Worm (Caenorhabditis elegans) whole organism, young adult: ENCODE measurements around the gene str-48.

Experiments
- C06A6.2 ChIP-seq: fragments of 200-800 bp; sonication (Bioruptor generic); conservative IDR thresholded peaks from 2 replicates; pipeline ENCODE4 v1.3.6; 2022; ENCODE audit warnings: missing genetic modification characterization, missing compliant biosample characterization
- C17E4.6 ChIP-seq: fragments of 200-800 bp; sonication (Bioruptor generic); IDR thresholded peaks from 2 replicates; pipeline ENCODE4 v1.3.6; 2022; ENCODE audit warnings: missing genetic modification reagents, missing genetic modification characterization, missing compliant biosample characterization
- F10E7.11 ChIP-seq: sonication (generic microtip); optimal IDR thresholded peaks from 2 replicates; lab custom pipeline; 2017; ENCODE audit warnings: mild to moderate bottlenecking, missing genetic modification characterization, moderate library complexity, missing compliant biosample characterization
- F22D6.2 ChIP-seq: sonication (generic microtip); optimal IDR thresholded peaks from 2 replicates; lab custom pipeline; 2016; ENCODE audit warnings: mild to moderate bottlenecking, missing genetic modification characterization, missing compliant biosample characterization
- K12H6.12 ChIP-seq: fragments of 200-800 bp; sonication (Bioruptor generic); optimal IDR thresholded peaks from 2 replicates; lab custom pipeline; 2018; ENCODE audit warnings: mild to moderate bottlenecking, missing genetic modification characterization, missing compliant biosample characterization
- T07F8.4 ChIP-seq: sonication (generic microtip); optimal IDR thresholded peaks from 2 replicates; lab custom pipeline; 2016; ENCODE audit warnings: mild to moderate bottlenecking, missing genetic modification characterization, moderate library complexity, missing compliant biosample characterization
- Y53G8AR.9 ChIP-seq: fragments of 200-800 bp; sonication (Bioruptor generic); conservative IDR thresholded peaks from 2 replicates; pipeline ENCODE4 v1.3.6; 2022; ENCODE audit warnings: missing genetic modification reagents, missing genetic modification characterization, missing compliant biosample characterization
- Y56A3A.18 ChIP-seq: fragments of 200-800 bp; sonication (Bioruptor generic); IDR thresholded peaks from 2 replicates; pipeline ENCODE4 v1.3.6; 2022; ENCODE audit warnings: missing genetic modification reagents, missing genetic modification characterization, missing compliant biosample characterization
- Y79H2A.3 ChIP-seq: fragments of 200-800 bp; sonication (Bioruptor generic); conservative IDR thresholded peaks from 2 replicates; pipeline ENCODE4 v1.3.6; 2022; ENCODE audit warnings: missing genetic modification reagents, missing genetic modification characterization, missing compliant biosample characterization
- ZK185.1 ChIP-seq: sonication (generic microtip); optimal IDR thresholded peaks from 2 replicates; lab custom pipeline; 2016; ENCODE audit warnings: mild to moderate bottlenecking, missing genetic modification characterization, missing compliant biosample characterization; ENCODE audit not compliant: poor library complexity, severe bottlenecking
- aptf-2 ChIP-seq: fragments of 200-800 bp; sonication (Bioruptor generic); conservative IDR thresholded peaks from 2 replicates; pipeline ENCODE4 v1.3.6; 2022; ENCODE audit warnings: missing genetic modification reagents, missing genetic modification characterization, missing compliant biosample characterization
- aptf-3 ChIP-seq: fragments of 200-800 bp; sonication (Bioruptor generic); IDR thresholded peaks from 2 replicates; pipeline ENCODE4 v1.3.6; 2022; ENCODE audit warnings: missing genetic modification characterization, missing compliant biosample characterization
- athp-1 ChIP-seq: sonication (generic microtip); optimal IDR thresholded peaks from 2 replicates; lab custom pipeline; 2017; ENCODE audit warnings: mild to moderate bottlenecking, missing genetic modification characterization, missing compliant biosample characterization
- attf-3 ChIP-seq: fragments of 200-800 bp; sonication (Bioruptor generic); conservative IDR thresholded peaks from 2 replicates; pipeline ENCODE4 v1.3.6; 2022; ENCODE audit warnings: missing genetic modification reagents, missing genetic modification characterization, missing compliant biosample characterization
- ccch-3 ChIP-seq: fragments of 200-800 bp; sonication (Bioruptor generic); optimal IDR thresholded peaks from 2 replicates; lab custom pipeline; 2018; ENCODE audit warnings: mild to moderate bottlenecking, missing genetic modification characterization, missing compliant biosample characterization
- cebp-1 ChIP-seq, 2 experiments: fragments of 200-800 bp in 1 of 2; sonication (Bioruptor generic) in 1 of 2; sonication (generic microtip) in 1 of 2; IDR thresholded peaks in 1 of 2; optimal IDR thresholded peaks in 1 of 2; 2 replicates each; pipeline versions ENCODE4 v1.3.6 to Lab custom; 2017 to 2022; ENCODE audit warnings: missing compliant biosample characterization in 2 of 2, missing genetic modification characterization in 2 of 2, mild to moderate bottlenecking in 1 of 2, missing genetic modification reagents in 1 of 2, moderate library complexity in 1 of 2
- cebp-2 ChIP-seq: fragments of 200-800 bp; sonication (Bioruptor generic); IDR thresholded peaks from 2 replicates; pipeline ENCODE4 v1.3.6; 2022; ENCODE audit warnings: missing genetic modification characterization, missing compliant biosample characterization
- ceh-40 ChIP-seq: fragments of 200-800 bp; sonication (Bioruptor generic); IDR thresholded peaks from 2 replicates; pipeline ENCODE4 v1.3.6; 2022; ENCODE audit warnings: missing genetic modification characterization, missing compliant biosample characterization
- ceh-58 ChIP-seq: fragments of 200-800 bp; sonication (Bioruptor generic); IDR thresholded peaks from 2 replicates; pipeline ENCODE4 v1.3.6; 2022; ENCODE audit warnings: missing genetic modification characterization, missing compliant biosample characterization
- ceh-91 ChIP-seq: fragments of 200-800 bp; sonication (Bioruptor generic); IDR thresholded peaks from 2 replicates; pipeline ENCODE4 v1.3.6; 2022; ENCODE audit warnings: missing genetic modification reagents, missing genetic modification characterization, missing compliant biosample characterization
- die-1 ChIP-seq: sonication (generic microtip); optimal IDR thresholded peaks from 2 replicates; lab custom pipeline; 2016; ENCODE audit warnings: missing genotype, mild to moderate bottlenecking, missing genetic modification characterization, missing compliant biosample characterization
- dox-1 ChIP-seq: fragments of 200-800 bp; sonication (Bioruptor generic); IDR thresholded peaks from 2 replicates; pipeline ENCODE4 v1.3.6; 2022; ENCODE audit warnings: missing genetic modification reagents, missing genetic modification characterization, missing compliant biosample characterization
- dpff-1 ChIP-seq: sonication (generic microtip); optimal IDR thresholded peaks from 2 replicates; lab custom pipeline; 2017; ENCODE audit warnings: mild to moderate bottlenecking, missing genetic modification characterization, missing compliant biosample characterization
- efl-1 ChIP-seq: fragments of 150-350 bp; optimal IDR thresholded peaks from 2 replicates; lab custom pipeline; 2014; ENCODE audit warnings: missing biosample characterization, missing genetic modification reagents, missing genetic modification characterization
- ekl-4 ChIP-seq: fragments of 200-800 bp; sonication (Bioruptor generic); IDR thresholded peaks from 2 replicates; pipeline ENCODE4 v1.3.6; 2022; ENCODE audit warnings: missing genetic modification reagents, missing genetic modification characterization, missing compliant biosample characterization
- let-607 ChIP-seq, 2 experiments: fragments of 200-800 bp in 1 of 2; sonication (Bioruptor generic) in 1 of 2; sonication (generic microtip) in 1 of 2; optimal IDR thresholded peaks; 2 replicates each; lab custom pipeline; 2016 to 2018; ENCODE audit warnings: mild to moderate bottlenecking in 2 of 2, missing compliant biosample characterization in 2 of 2, missing genetic modification characterization in 2 of 2, moderate library complexity in 2 of 2, missing genotype in 1 of 2
- lin-26 ChIP-seq: fragments of 200-800 bp; sonication (Bioruptor generic); IDR thresholded peaks from 2 replicates; pipeline ENCODE4 v1.3.6; 2022; ENCODE audit warnings: missing genetic modification reagents, missing genetic modification characterization, missing compliant biosample characterization
- lir-1 ChIP-seq: fragments of 200-800 bp; sonication (Bioruptor generic); conservative IDR thresholded peaks from 2 replicates; pipeline ENCODE4 v1.3.6; 2022; ENCODE audit warnings: missing genetic modification reagents, missing genetic modification characterization, missing compliant biosample characterization
- nfya-1 ChIP-seq: sonication (generic microtip); optimal IDR thresholded peaks from 2 replicates; lab custom pipeline; 2017; ENCODE audit warnings: antibody characterized with exemption, missing compliant biosample characterization, missing genetic modification characterization, borderline replicate concordance; ENCODE audit not compliant: insufficient read depth
- nhr-120 ChIP-seq: fragments of 200-800 bp; sonication (Bioruptor generic); IDR thresholded peaks from 2 replicates; pipeline ENCODE4 v1.3.6; 2022; ENCODE audit warnings: missing genetic modification characterization, missing compliant biosample characterization
- nhr-179 ChIP-seq: sonication (generic microtip); optimal IDR thresholded peaks from 2 replicates; lab custom pipeline; 2016; ENCODE audit warnings: mild to moderate bottlenecking, missing genetic modification characterization, missing compliant biosample characterization
- nhr-80 ChIP-seq: sonication (generic microtip); optimal IDR thresholded peaks from 2 replicates; lab custom pipeline; 2016; ENCODE audit warnings: missing genetic modification characterization, missing compliant biosample characterization
- nhr-90 ChIP-seq: sonication (generic microtip); optimal IDR thresholded peaks from 2 replicates; lab custom pipeline; 2016; ENCODE audit warnings: missing genotype, mild to moderate bottlenecking, missing genetic modification characterization, missing compliant biosample characterization
- pbrm-1 ChIP-seq: fragments of 200-800 bp; sonication (Bioruptor generic); IDR thresholded peaks from 2 replicates; pipeline ENCODE4 v1.3.6; 2022; ENCODE audit warnings: missing genetic modification reagents, missing genetic modification characterization, missing compliant biosample characterization
- pha-4 ChIP-seq: fragments of 150-350 bp; sonication (generic microtip); optimal IDR thresholded peaks from 2 replicates; lab custom pipeline; 2014; ENCODE audit warnings: missing biosample characterization, missing genetic modification reagents, missing genetic modification characterization
- rec-8 ChIP-seq, 2 experiments: sonication (generic microtip); optimal IDR thresholded peaks; 2 replicates each; lab custom pipeline; 2016; ENCODE audit warnings: mild to moderate bottlenecking in 2 of 2, missing genetic modification characterization in 2 of 2, missing genetic modification reagents in 2 of 2, missing genotype in 2 of 2, missing biosample characterization in 1 of 2, missing compliant biosample characterization in 1 of 2, moderate library complexity in 1 of 2
- rpc-1 ChIP-seq, 2 experiments: fragments of 150-350 bp in 1 of 2; sonication (generic microtip) in 1 of 2; optimal IDR thresholded peaks; 2 replicates each; lab custom pipeline; 2014 to 2018; ENCODE audit warnings: missing biosample characterization in 1 of 2, missing genetic modification characterization in 1 of 2, missing genetic modification reagents in 1 of 2, missing genotype in 1 of 2
- snpc-1.3 ChIP-seq: sonication (generic microtip); optimal IDR thresholded peaks from 2 replicates; lab custom pipeline; 2017; ENCODE audit warnings: missing genetic modification characterization, mild to moderate bottlenecking, missing compliant biosample characterization, antibody characterized with exemption, moderate library complexity, missing genotype, missing genetic modification reagents; ENCODE audit not compliant: insufficient read depth
- snpc-3.4 ChIP-seq: sonication (generic microtip); optimal IDR thresholded peaks from 2 replicates; lab custom pipeline; 2017; ENCODE audit warnings: missing genetic modification characterization, mild to moderate bottlenecking, missing compliant biosample characterization, antibody characterized with exemption, moderate library complexity, missing genotype, missing genetic modification reagents
- somi-1 ChIP-seq: fragments of 200-800 bp; sonication (Bioruptor generic); optimal IDR thresholded peaks from 2 replicates; lab custom pipeline; 2018; ENCODE audit warnings: mild to moderate bottlenecking, missing genetic modification characterization, missing compliant biosample characterization
- tlf-1 ChIP-seq: fragments of 200-800 bp; sonication (Bioruptor generic); optimal IDR thresholded peaks from 2 replicates; lab custom pipeline; 2018; ENCODE audit warnings: mild to moderate bottlenecking, missing genetic modification characterization, missing compliant biosample characterization
- unc-130 ChIP-seq: sonication (generic microtip); optimal IDR thresholded peaks from 2 replicates; lab custom pipeline; 2016; ENCODE audit warnings: missing genetic modification reagents, missing genetic modification characterization, missing compliant biosample characterization
- zfh-2 ChIP-seq: fragments of 200-800 bp; sonication (Bioruptor generic); conservative IDR thresholded peaks from 2 replicates; pipeline ENCODE4 v1.3.6; 2022; ENCODE audit warnings: missing genetic modification reagents, missing genetic modification characterization, missing compliant biosample characterization
- ztf-18 ChIP-seq: sonication (generic microtip); optimal IDR thresholded peaks from 2 replicates; lab custom pipeline; 2016; ENCODE audit warnings: missing genotype, mild to moderate bottlenecking, missing genetic modification characterization, missing compliant biosample characterization

Gene str-48

ce11 chrIV:7083382-7083784, 38.4 kb upstream of the str-48 start, which contains the start of gene Y43B11AR.3 (continued):
- TF ChIP-seq let-607 (tag; optimal IDR thresholded peaks at IDR 0.05; lab: Kevin White, UChicago) = no peak
- TF ChIP-seq F10E7.11 (tag; lab: Kevin White, UChicago) = no peak
- no peak for TF ChIP-seq attf-3
- no peak for TF ChIP-seq aptf-2 (GFP tag; lab: Robert Waterston, UW)
- TF ChIP-seq K12H6.12 (tag; lab: Kevin White, UChicago) = no peak
- TF ChIP-seq ztf-18 (tag; lab: Kevin White, UChicago) = peak; percentile 81
- TF ChIP-seq cebp-2 (GFP tag; lab: Robert Waterston, UW) = peak; percentile 96
- 0 out of 2 replicates have a peak, but pooled peaks have one; percentile 25 for TF ChIP-seq lir-1 (GFP tag; lab: Robert Waterston, UW)
- TF ChIP-seq rpc-1 (optimal IDR thresholded peaks at IDR 0.05; lab: Kevin White, UChicago) = no peak
- TF ChIP-seq rpc-1 (tag; optimal IDR thresholded peaks at IDR 0.05; lab: Kevin White, UChicago) = peak; percentile 11
- TF ChIP-seq zfh-2 (GFP tag; lab: Robert Waterston, UW) = no peak
- peak; percentile 92 for TF ChIP-seq ekl-4 (GFP tag; lab: Robert Waterston, UW)
- TF ChIP-seq ccch-3 = no peak
- peak; percentile 86 for TF ChIP-seq unc-130 (GFP tag; lab: Kevin White, UChicago)
- peak; percentile 76 for TF ChIP-seq die-1 (tag; lab: Kevin White, UChicago)
- TF ChIP-seq tlf-1 (GFP tag; lab: Kevin White, UChicago) = peak; percentile 61
- peak in 1 of 2 experiments; percentile 75 for TF ChIP-seq rec-8 (tag; optimal IDR thresholded peaks at IDR 0.05; lab: Kevin White, UChicago)
- TF ChIP-seq ceh-40 (GFP tag; lab: Robert Waterston, UW) = peak; percentile 64; the same call in 1 of the 2 replicates
- peak; percentile 90 for TF ChIP-seq snpc-3.4
- no peak for TF ChIP-seq F22D6.2 (tag; lab: Kevin White, UChicago)
- TF ChIP-seq T07F8.4 (tag; lab: Kevin White, UChicago) = no peak
- TF ChIP-seq ceh-58 (GFP tag; lab: Robert Waterston, UW) = peak; percentile 90
- no peak for TF ChIP-seq nhr-179 (tag; lab: Kevin White, UChicago)
- no peak; the same call in 1 of the 2 replicates for TF ChIP-seq aptf-3 (GFP tag; lab: Robert Waterston, UW)
- peak; percentile 89 for TF ChIP-seq lin-26 (GFP tag; lab: Robert Waterston, UW)
- peak; percentile 1 for TF ChIP-seq somi-1 (GFP tag; lab: Kevin White, UChicago)
- TF ChIP-seq snpc-1.3 (tag; lab: Kevin White, UChicago) = peak; percentile 74
- peak; percentile 83 for TF ChIP-seq C17E4.6 (GFP tag; lab: Robert Waterston, UW)
- TF ChIP-seq dpff-1 = peak; percentile 40
- peak; percentile 94 for TF ChIP-seq Y53G8AR.9 (GFP tag; lab: Robert Waterston, UW)

ce11 chrIV:7083976-7084375, 37.8 kb upstream of the str-48 start:
- TF ChIP-seq nhr-90 (tag; lab: Kevin White, UChicago) = no peak
- no peak for TF ChIP-seq C06A6.2 (GFP tag; lab: Robert Waterston, UW)
- no peak for TF ChIP-seq ZK185.1 (tag; lab: Kevin White, UChicago)
- TF ChIP-seq Y56A3A.18 (GFP tag; lab: Robert Waterston, UW) = 0 out of 2 replicates have a peak, but pooled peaks have one; percentile 52
- no peak for TF ChIP-seq dox-1 (GFP tag; lab: Robert Waterston, UW)
- TF ChIP-seq lir-1 (GFP tag; lab: Robert Waterston, UW) = no peak

ce11 chrIV:7084632-7085160, 37.1 kb upstream of the str-48 start, which contains the start of gene rps-4:
Gene rps-4 (minus strand): TSS chrIV:7084682.
- TF ChIP-seq pha-4 (tag; lab: Kevin White, UChicago) = peak; percentile 50
- TF ChIP-seq cebp-1 (GFP tag; IDR thresholded peaks at IDR 0.05; lab: Robert Waterston, UW) = no peak
- TF ChIP-seq cebp-1 (tag; optimal IDR thresholded peaks at IDR 0.05; lab: Kevin White, UChicago) = peak; percentile 77
- peak; percentile 52 for TF ChIP-seq efl-1 (GFP tag; lab: Kevin White, UChicago)
- TF ChIP-seq Y79H2A.3 = no peak
- peak; percentile 71 for TF ChIP-seq ceh-91 (GFP tag; lab: Robert Waterston, UW)
- peak; percentile 81 for TF ChIP-seq snpc-1.3 (tag; lab: Kevin White, UChicago)
- no peak for TF ChIP-seq nfya-1 (tag; lab: Kevin White, UChicago)
- no peak for TF ChIP-seq cebp-2 (GFP tag; lab: Robert Waterston, UW)
- TF ChIP-seq nhr-80 (tag; lab: Kevin White, UChicago) = peak; percentile 62
- peak; percentile 79 for TF ChIP-seq pbrm-1 (GFP tag; lab: Robert Waterston, UW)
- TF ChIP-seq athp-1 = peak; percentile 42
- no peak for TF ChIP-seq nhr-120
